Fruit fly (Drosophila melanogaster) whole organism, embryonic: ENCODE data around the gene CG31551.
A peak's percentile ranks its signal among the peaks of the same experiment; 100 is the strongest.

ENCODE experiments used
- Ada2b ChIP-seq: fragments of 200-800 bp; sonication (Bioruptor generic); IDR thresholded peaks from 2 replicates; pipeline ENCODE4 v1.3.6; 2022; ENCODE audit warnings: missing biosample characterization, missing genetic modification characterization
- CG13296 ChIP-seq: fragments of 200-800 bp; sonication (Bioruptor generic); optimal IDR thresholded peaks from 3 replicates; lab custom pipeline; 2018; ENCODE audit warnings: missing biosample characterization, mild to moderate bottlenecking, missing genetic modification characterization
- CG4730 ChIP-seq: fragments of 200-800 bp; sonication (Bioruptor generic); IDR thresholded peaks from 2 replicates; pipeline ENCODE4 v1.3.6; 2022; ENCODE audit warnings: missing biosample characterization, missing genetic modification characterization
- CG7928 ChIP-seq: fragments of 200-800 bp; sonication (Bioruptor generic); optimal IDR thresholded peaks from 2 replicates; lab custom pipeline; 2017; ENCODE audit warnings: missing biosample characterization, mild to moderate bottlenecking, missing genetic modification characterization
- Hr78 ChIP-seq, 2 experiments: fragments of 200-800 bp in 1 of 2; fragments of >200 bp in 1 of 2; sonication (Bioruptor generic) in 1 of 2; optimal IDR thresholded peaks; 2 replicates each; lab custom pipeline; 2017 to 2019; ENCODE audit warnings: missing biosample characterization in 2 of 2, missing genetic modification characterization in 2 of 2, mild to moderate bottlenecking in 1 of 2, moderate library complexity in 1 of 2
- Lim3 ChIP-seq: fragments of 200-800 bp; sonication (Bioruptor generic); IDR thresholded peaks from 2 replicates; pipeline ENCODE4 v1.3.6; 2022; ENCODE audit warnings: missing biosample characterization, missing genetic modification characterization
- Side ChIP-seq: fragments of 200-800 bp; sonication (Bioruptor generic); optimal IDR thresholded peaks from 2 replicates; lab custom pipeline; 2016; ENCODE audit warnings: missing biosample characterization, missing genetic modification characterization
- Spps ChIP-seq: fragments of 200-800 bp; sonication (Bioruptor generic); optimal IDR thresholded peaks from 2 replicates; lab custom pipeline; 2018; ENCODE audit warnings: missing biosample characterization, mild to moderate bottlenecking, missing genetic modification characterization
- ems ChIP-seq: fragments of 200-800 bp; sonication (Bioruptor generic); optimal IDR thresholded peaks from 3 replicates; lab custom pipeline; 2016; ENCODE audit warnings: missing biosample characterization, missing genetic modification characterization
- gsb-n ChIP-seq: fragments of 200-800 bp; sonication (Bioruptor generic); optimal IDR thresholded peaks from 3 replicates; lab custom pipeline; 2018; ENCODE audit warnings: missing biosample characterization, mild to moderate bottlenecking, missing genetic modification characterization
- ken ChIP-seq: fragments of 200-800 bp; sonication (Bioruptor generic); IDR thresholded peaks from 3 replicates; pipeline ENCODE4 v1.3.6; 2022; ENCODE audit warnings: missing biosample characterization, missing genetic modification characterization
- pho ChIP-seq: fragments of 200-800 bp; sonication (Bioruptor generic); optimal IDR thresholded peaks from 2 replicates; lab custom pipeline; 2016; ENCODE audit warnings: missing biosample characterization, missing genetic modification characterization
- wek ChIP-seq: fragments of 200-800 bp; sonication (Bioruptor generic); optimal IDR thresholded peaks from 3 replicates; lab custom pipeline; 2018; ENCODE audit warnings: missing biosample characterization, mild to moderate bottlenecking, missing genetic modification characterization, moderate library complexity

DNA sequence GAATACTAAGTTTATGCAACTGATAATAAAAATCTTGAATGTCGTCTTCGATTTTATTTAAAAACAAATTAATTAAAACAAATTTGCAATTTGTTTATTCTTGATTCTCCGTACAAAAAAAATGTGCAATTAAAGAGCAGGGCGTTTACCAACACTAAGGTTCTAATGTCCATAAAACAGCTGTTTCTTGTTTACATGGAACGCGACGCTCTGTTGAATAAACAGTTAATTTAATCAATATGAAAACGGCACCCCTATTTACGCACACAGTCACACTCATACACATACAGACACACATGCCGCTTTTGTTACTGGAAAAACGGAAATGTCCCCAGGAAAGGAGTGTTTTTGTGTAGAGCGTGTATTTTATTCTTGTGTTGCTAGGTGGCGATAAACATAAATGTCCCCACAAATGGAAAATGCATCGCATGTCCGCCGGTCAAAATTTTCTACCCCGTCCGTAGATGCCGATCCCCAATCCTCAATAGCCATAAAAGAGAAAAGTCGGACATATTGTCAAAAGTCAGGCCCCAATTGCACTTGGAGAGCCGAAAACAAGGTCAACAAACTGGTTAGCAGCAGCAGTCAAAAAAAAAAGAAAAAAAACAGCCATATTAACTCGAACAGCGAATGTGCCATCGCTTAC is 4.5 kb upstream of the CG31551 start:
- TF ChIP-seq pho (GFP tag; lab: Kevin White, UChicago) = peak; percentile 54
- peak; percentile 83 for TF ChIP-seq gsb-n
- TF ChIP-seq Spps = peak; percentile 72
- TF ChIP-seq Hr78 (GFP tag; optimal IDR thresholded peaks at IDR 0.05; lab: Kevin White, UChicago) = no peak
- TF ChIP-seq wek (GFP tag; lab: Kevin White, UChicago) = peak; percentile 89
- no peak for TF ChIP-seq CG7928 (GFP tag; lab: Kevin White, UChicago)
- no peak for TF ChIP-seq Lim3 (GFP tag; lab: Robert Waterston, UW)
- peak; percentile 33 for TF ChIP-seq ems (GFP tag; lab: Kevin White, UChicago)
- TF ChIP-seq Ada2b (GFP tag; lab: Robert Waterston, UW) = no peak
- peak; percentile 84 for TF ChIP-seq CG13296 (GFP tag; lab: Kevin White, UChicago)
- peak; percentile 77 for TF ChIP-seq Side (GFP tag; lab: Kevin White, UChicago)
- no peak for TF ChIP-seq ken (GFP tag; lab: Robert Waterston, UW)
- TF ChIP-seq CG4730 (GFP tag; lab: Robert Waterston, UW) = no peak
